Fruit fly (Drosophila melanogaster) Kc167 (cell line): ENCODE data around the gene CG43117.

Experiments used
- Myc ChIP-seq: fragments of >200 bp; optimal IDR thresholded peaks from 2 replicates; lab custom pipeline; 2017; ENCODE audit warnings: missing external identifiers
- Sin3A ChIP-seq: fragments of >200 bp; optimal IDR thresholded peaks from 2 replicates; lab custom pipeline; 2018; ENCODE audit warnings: missing external identifiers
- insv ChIP-seq: fragments of >200 bp; optimal IDR thresholded peaks from 3 replicates; lab custom pipeline; 2018; ENCODE audit warnings: missing external identifiers
- psq ChIP-seq: fragments of >200 bp; optimal IDR thresholded peaks from 2 replicates; lab custom pipeline; 2017; ENCODE audit warnings: missing external identifiers
- ttk ChIP-seq: sonication (Bioruptor generic); optimal IDR thresholded peaks from 2 replicates; lab custom pipeline; 2017; ENCODE audit warnings: missing external identifiers

DNA sequence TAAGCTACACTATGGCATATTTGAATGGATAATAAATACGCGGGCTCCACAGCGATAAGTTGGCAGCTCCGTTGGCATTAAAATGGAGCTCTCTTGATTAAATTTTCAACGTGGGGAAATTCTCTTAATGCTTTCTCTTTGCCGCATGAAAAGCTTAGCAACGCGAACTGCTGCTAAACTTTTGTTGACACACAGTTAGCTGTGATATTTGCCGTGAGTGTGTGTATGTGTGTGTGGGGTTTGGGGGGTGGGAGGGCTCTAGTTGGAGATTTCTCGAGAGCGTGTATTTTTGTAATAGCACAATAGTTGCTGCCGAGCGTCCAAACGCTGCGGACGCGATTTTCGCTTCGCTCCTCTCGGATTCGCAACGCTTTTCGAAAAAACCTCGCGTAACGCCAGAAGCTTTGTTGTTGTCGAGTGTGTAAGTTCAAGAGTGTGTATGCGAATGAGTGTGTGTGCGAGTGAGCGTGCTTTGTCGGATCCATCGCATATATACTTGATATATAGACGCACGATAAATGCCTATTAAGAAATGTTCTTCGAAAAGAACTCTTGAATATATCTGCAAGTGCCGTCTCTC, 6.7 kb downstream of the CG43117 start, which contains the start of gene CG5455:
- TF ChIP-seq Myc (lab: Kevin White, UChicago) (no peak), Sin3A (lab: Kevin White, UChicago) (no peak), insv (no peak), psq (lab: Kevin White, UChicago) (no peak), ttk (lab: Kevin White, UChicago) (no peak)
